Comparison of ENCODE assay signal across 2 fruit fly cellular contexts in the genomic region with DNA sequence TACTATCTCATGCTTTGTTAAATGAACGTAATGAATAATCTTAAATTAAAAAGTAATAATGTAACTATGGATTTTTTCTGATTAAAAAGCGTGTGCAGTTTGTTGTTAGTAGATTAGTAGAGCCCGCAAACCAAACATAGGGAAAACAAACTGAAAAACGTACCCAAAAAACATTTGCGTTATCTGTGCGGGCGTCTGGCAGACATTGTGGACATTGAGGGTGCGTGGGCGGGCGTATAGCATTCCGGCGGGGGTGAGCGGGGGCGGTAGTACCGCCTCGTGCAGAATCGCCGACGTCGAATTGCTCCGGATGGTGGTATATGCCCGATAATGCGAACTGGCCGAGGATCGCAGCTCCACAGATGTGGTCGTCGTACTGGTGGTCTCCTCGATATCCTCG.
TF ChIP-seq lines count a peak whose summit lies in the region.

No protein-coding gene starts in this region.

- TF ChIP-seq CTCF in whole organism, embryonic (GFP tag; optimal IDR thresholded peaks at IDR 0.05; lab: Kevin White, UChicago): no peak

TF ChIP-seq in whole organism, embryonic, 481 proteins besides CTCF, POLR2A, EP300 and RAD21 (continues in another document):
- TF ChIP-seq CG10274 (GFP tag; optimal IDR thresholded peaks at IDR 0.05; lab: Kevin White, UChicago) (no peak), Gsc (GFP tag; IDR thresholded peaks at IDR 0.05; lab: Robert Waterston, UW) (no peak), CG10565 (GFP tag; optimal IDR thresholded peaks at IDR 0.05; lab: Kevin White, UChicago) (no peak), sr (GFP tag; IDR thresholded peaks at IDR 0.05; lab: Robert Waterston, UW) (peak; percentile 98), CG3281 (GFP tag; optimal IDR thresholded peaks at IDR 0.05; lab: Kevin White, UChicago) (no peak), CG34422 (GFP tag; IDR thresholded peaks at IDR 0.05; lab: Robert Waterston, UW) (no peak), chif (GFP tag; optimal IDR thresholded peaks at IDR 0.05; lab: Kevin White, UChicago) (no peak), Dad (GFP tag; optimal IDR thresholded peaks at IDR 0.05; lab: Kevin White, UChicago) (no peak), CG6813 (GFP tag; optimal IDR thresholded peaks at IDR 0.05; lab: Kevin White, UChicago) (no peak), bigmax (GFP tag; optimal IDR thresholded peaks at IDR 0.05; lab: Kevin White, UChicago) (no peak), CG12769 (tag; optimal IDR thresholded peaks at IDR 0.05; lab: Kevin White, UChicago) (peak; percentile 28), kah (GFP tag; optimal IDR thresholded peaks at IDR 0.05; lab: Kevin White, UChicago) (no peak), CG4617 (GFP tag; optimal IDR thresholded peaks at IDR 0.05; lab: Kevin White, UChicago; ENCODE audit: borderline replicate concordance) (no peak), CG12219 (GFP tag; optimal IDR thresholded peaks at IDR 0.05; lab: Kevin White, UChicago) (no peak), CG9817 (tag; optimal IDR thresholded peaks at IDR 0.05; lab: Kevin White, UChicago) (no peak), CG13424 (tag; optimal IDR thresholded peaks at IDR 0.05; lab: Kevin White, UChicago) (no peak), Bteb2 (GFP tag; optimal IDR thresholded peaks at IDR 0.05; lab: Kevin White, UChicago) (no peak), kay (GFP tag; optimal IDR thresholded peaks at IDR 0.05; lab: Kevin White, UChicago) (no peak), CG4854 (GFP tag; optimal IDR thresholded peaks at IDR 0.05; lab: Kevin White, UChicago) (no peak), Lhr (GFP tag; optimal IDR thresholded peaks at IDR 0.05; lab: Kevin White, UChicago) (no peak), Oli (tag; optimal IDR thresholded peaks at IDR 0.05; lab: Kevin White, UChicago) (no peak), BEAF-32 (GFP tag; optimal IDR thresholded peaks at IDR 0.05; lab: Kevin White, UChicago) (no peak), knrl (GFP tag; IDR thresholded peaks at IDR 0.05; lab: Robert Waterston, UW; ENCODE audit: partially characterized antibody) (no peak), Aef1 (GFP tag; IDR thresholded peaks at IDR 0.05; lab: Robert Waterston, UW) (no peak), CG6689 (GFP tag; IDR thresholded peaks at IDR 0.05; lab: Robert Waterston, UW) (no peak), lilli (GFP tag; optimal IDR thresholded peaks at IDR 0.05; lab: Kevin White, UChicago) (no peak), CG6272 (GFP tag; IDR thresholded peaks at IDR 0.05; lab: Robert Waterston, UW) (no peak), CG32532 (GFP tag; IDR thresholded peaks at IDR 0.05; lab: Robert Waterston, UW) (no peak), crol (GFP tag; IDR thresholded peaks at IDR 0.05; lab: Robert Waterston, UW) (peak; percentile 91), Fer2 (tag; optimal IDR thresholded peaks at IDR 0.05; lab: Kevin White, UChicago) (no peak), CG13775 (GFP tag; optimal IDR thresholded peaks at IDR 0.05; lab: Kevin White, UChicago) (no peak), CG4328 (GFP tag; optimal IDR thresholded peaks at IDR 0.05; lab: Kevin White, UChicago) (no peak), CG12104 (GFP tag; optimal IDR thresholded peaks at IDR 0.05; lab: Kevin White, UChicago) (no peak), TFAM (GFP tag; optimal IDR thresholded peaks at IDR 0.05; lab: Kevin White, UChicago) (no peak), tio (GFP tag; optimal IDR thresholded peaks at IDR 0.05; lab: Kevin White, UChicago) (no peak), bowl (GFP tag; IDR thresholded peaks at IDR 0.05; lab: Robert Waterston, UW) (no peak), ham (GFP tag; IDR thresholded peaks at IDR 0.05; lab: Robert Waterston, UW) (no peak), CG6791 (GFP tag; IDR thresholded peaks at IDR 0.05; lab: Robert Waterston, UW; ENCODE audit: partially characterized antibody) (no peak), Hr78 (GFP tag; optimal IDR thresholded peaks at IDR 0.05; lab: Kevin White, UChicago) (no peak), exex (tag; optimal IDR thresholded peaks at IDR 0.05; lab: Kevin White, UChicago) (peak; percentile 68), trem (tag; optimal IDR thresholded peaks at IDR 0.05; lab: Kevin White, UChicago) (no peak), CG2875 (GFP tag; optimal IDR thresholded peaks at IDR 0.05; lab: Kevin White, UChicago) (no peak), CG12659 (GFP tag; optimal IDR thresholded peaks at IDR 0.05; lab: Kevin White, UChicago) (no peak), abd-A (tag; optimal IDR thresholded peaks at IDR 0.05; lab: Kevin White, UChicago) (no peak), CG1602 (GFP tag; optimal IDR thresholded peaks at IDR 0.05; lab: Kevin White, UChicago) (no peak), corto (GFP tag; optimal IDR thresholded peaks at IDR 0.05; lab: Kevin White, UChicago) (no peak)

TF ChIP-seq in whole organism, prepupa, 60 proteins besides CTCF, POLR2A, EP300 and RAD21:
- TF ChIP-seq CG6808 (GFP tag; optimal IDR thresholded peaks at IDR 0.05; lab: Kevin White, UChicago): no peak
- no peak for TF ChIP-seq salr (GFP tag; optimal IDR thresholded peaks at IDR 0.05; lab: Kevin White, UChicago)
- no peak for TF ChIP-seq lz (GFP tag; optimal IDR thresholded peaks at IDR 0.05; lab: Kevin White, UChicago)
- peak; percentile 65 for TF ChIP-seq fkh (GFP tag; optimal IDR thresholded peaks at IDR 0.05; lab: Kevin White, UChicago)
- TF ChIP-seq CG4318 (GFP tag; optimal IDR thresholded peaks at IDR 0.05; lab: Kevin White, UChicago): no peak
- TF ChIP-seq svp (GFP tag; lab: Kevin White, UChicago): no peak
- no peak for TF ChIP-seq Eip75B (GFP tag; optimal IDR thresholded peaks at IDR 0.05; lab: Kevin White, UChicago)
- TF ChIP-seq ss (GFP tag; optimal IDR thresholded peaks at IDR 0.05; lab: Kevin White, UChicago): no peak
